Fruit fly (Drosophila melanogaster): Measurements from ENCODE around the gene fh.

Gene fh

DNA sequence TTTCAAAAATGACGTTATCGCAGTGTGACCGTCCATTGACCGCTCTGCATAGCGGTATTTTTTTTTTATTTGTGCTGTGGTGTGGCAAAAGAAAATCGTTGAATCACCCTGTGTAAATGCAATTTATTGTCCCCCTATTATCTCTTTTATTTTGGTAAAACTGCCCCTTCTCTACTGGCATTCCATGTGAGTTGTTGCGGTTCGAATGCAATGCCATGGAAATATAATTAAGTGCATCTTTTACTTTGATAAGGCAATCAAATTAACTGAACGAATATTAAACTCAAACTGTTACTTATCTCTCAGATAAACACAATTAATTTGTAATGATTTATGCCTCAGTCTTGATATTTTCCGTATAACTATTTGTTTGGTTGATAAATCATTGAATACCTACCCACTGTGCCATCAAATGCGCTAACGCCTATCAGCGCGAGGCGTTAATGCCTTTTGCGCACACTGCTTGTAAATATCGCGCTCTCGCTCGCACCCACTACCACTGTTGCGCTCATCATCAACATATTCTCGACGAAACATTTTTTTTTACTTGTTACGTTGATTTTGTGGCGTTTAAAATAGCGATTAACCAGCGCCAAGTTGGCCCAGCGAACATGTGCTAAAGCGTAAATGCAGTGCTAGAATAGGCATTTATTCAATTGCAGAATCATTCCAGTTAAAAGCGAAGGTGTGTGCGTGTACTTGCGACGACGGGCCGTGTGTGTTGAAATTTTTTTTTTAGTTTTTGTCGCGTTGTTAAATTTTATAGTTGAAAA is 39.6 kb downstream of the fh start (continued):
- TF ChIP-seq odd (GFP tag; optimal IDR thresholded peaks at IDR 0.05) (no peak), CG3407 (GFP tag; optimal IDR thresholded peaks at IDR 0.05) (no peak), mld (GFP tag; IDR thresholded peaks at IDR 0.05; ENCODE audit: partially characterized antibody) (no peak), phol (tag; optimal IDR thresholded peaks at IDR 0.05) (peak; percentile 72), kay (GFP tag; optimal IDR thresholded peaks at IDR 0.05) (no peak), peb (GFP tag; IDR thresholded peaks at IDR 0.05) (peak; percentile 29; the same call in 1 of the 2 replicates), CG18262 (tag; optimal IDR thresholded peaks at IDR 0.05) (peak; percentile 61), CG12659 (GFP tag; optimal IDR thresholded peaks at IDR 0.05) (peak; percentile 68), cwo (GFP tag; optimal IDR thresholded peaks at IDR 0.05) (no peak), crp (GFP tag; optimal IDR thresholded peaks at IDR 0.05) (peak in 1 of 2 experiments; percentile 18), unpg (GFP tag; optimal IDR thresholded peaks at IDR 0.05) (peak; percentile 51), btn (GFP tag; optimal IDR thresholded peaks at IDR 0.05) (no peak), CG7786 (GFP tag; optimal IDR thresholded peaks at IDR 0.05) (peak; percentile 28), Aef1 (GFP tag; IDR thresholded peaks at IDR 0.05) (0 out of 3 replicates have a peak, but pooled peaks have one; percentile 41), CG33213 (GFP tag; optimal IDR thresholded peaks at IDR 0.05) (peak; percentile 34), luna (GFP tag; optimal IDR thresholded peaks at IDR 0.05) (no peak), Hey (tag; optimal IDR thresholded peaks at IDR 0.05) (no peak), CG6854 (GFP tag; optimal IDR thresholded peaks at IDR 0.05) (peak; percentile 3), CG13123 (GFP tag; optimal IDR thresholded peaks at IDR 0.05) (no peak), tap (tag; optimal IDR thresholded peaks at IDR 0.05) (no peak), CG15479 (GFP tag; optimal IDR thresholded peaks at IDR 0.05) (peak; percentile 75), mam (GFP tag; optimal IDR thresholded peaks at IDR 0.05) (peak; percentile 55), dati (GFP tag; IDR thresholded peaks at IDR 0.05) (no peak), CG6683 (GFP tag; optimal IDR thresholded peaks at IDR 0.05) (no peak), twi (tag; optimal IDR thresholded peaks at IDR 0.05) (peak; percentile 35), otp (GFP tag; IDR thresholded peaks at IDR 0.05) (0 out of 3 replicates have a peak, but pooled peaks have one; percentile 28), ttk (GFP tag; IDR thresholded peaks at IDR 0.05) (peak; percentile 22; the same call in 1 of the 2 replicates), CG6813 (GFP tag; optimal IDR thresholded peaks at IDR 0.05) (no peak), ftz-f1 (GFP tag; optimal IDR thresholded peaks at IDR 0.05) (no peak), ham (GFP tag; IDR thresholded peaks at IDR 0.05) (no peak), stwl (tag; optimal IDR thresholded peaks at IDR 0.05) (peak; percentile 18), HLH54F (GFP tag; optimal IDR thresholded peaks at IDR 0.05) (peak; percentile 55), Awh (GFP tag; IDR thresholded peaks at IDR 0.05) (peak; percentile 44; the same call in 1 of the 2 replicates), CoRest (tag; optimal IDR thresholded peaks at IDR 0.05) (peak; percentile 72), eyg (GFP tag; optimal IDR thresholded peaks at IDR 0.05) (peak; percentile 6), CG14860 (GFP tag; IDR thresholded peaks at IDR 0.05; ENCODE audit: partially characterized antibody) (no peak), CG5953 (GFP tag; IDR thresholded peaks at IDR 0.05) (no peak), exex (tag; optimal IDR thresholded peaks at IDR 0.05) (no peak), slbo (GFP tag; IDR thresholded peaks at IDR 0.05) (peak; percentile 49), stc (GFP tag; IDR thresholded peaks at IDR 0.05) (no peak), lab (GFP tag; optimal IDR thresholded peaks at IDR 0.05) (peak; percentile 34), CG43689 (GFP tag; IDR thresholded peaks at IDR 0.05) (no peak), z (GFP tag; IDR thresholded peaks at IDR 0.05) (no peak), corto (GFP tag; optimal IDR thresholded peaks at IDR 0.05) (no peak), CG11723 (GFP tag; optimal IDR thresholded peaks at IDR 0.05) (no peak), CG17829 (tag; optimal IDR thresholded peaks at IDR 0.05) (peak; percentile 48), CG6175 (GFP tag; IDR thresholded peaks at IDR 0.05) (no peak), sens (GFP tag) (peak; percentile 84), CG3281 (GFP tag; optimal IDR thresholded peaks at IDR 0.05) (peak; percentile 28)
